Fruit fly (Drosophila melanogaster): Measurements from ENCODE around the gene CG33764.

CG33764 gene

dm6 chr3L:4228187-4228836 lies 39.0 kb downstream of the CG33764 start (continued):
- TF ChIP-seq CG12104 (GFP tag; optimal IDR thresholded peaks at IDR 0.05): peak; percentile 84
- peak; percentile 68 for TF ChIP-seq Sry-δ (GFP tag; optimal IDR thresholded peaks at IDR 0.05)
- peak; percentile 7 for TF ChIP-seq Dp (GFP tag; optimal IDR thresholded peaks at IDR 0.05)
- peak; percentile 90 for TF ChIP-seq caup (GFP tag; optimal IDR thresholded peaks at IDR 0.05; ENCODE audit: severe bottlenecking)
- peak; percentile 96 for TF ChIP-seq CG14441 (GFP tag; IDR thresholded peaks at IDR 0.05)
- TF ChIP-seq B-H2 (GFP tag; optimal IDR thresholded peaks at IDR 0.05): peak; percentile 77
- no peak for TF ChIP-seq CG2129 (GFP tag; IDR thresholded peaks at IDR 0.05; ENCODE audit: partially characterized antibody)
- TF ChIP-seq tio (GFP tag; optimal IDR thresholded peaks at IDR 0.05): peak; percentile 84
- peak; percentile 84 for TF ChIP-seq fu2 (GFP tag; optimal IDR thresholded peaks at IDR 0.05)
- TF ChIP-seq zfh2 (GFP tag; optimal IDR thresholded peaks at IDR 0.05): peak; percentile 20
- TF ChIP-seq Dref (GFP tag; IDR thresholded peaks at IDR 0.05): no peak
- TF ChIP-seq Adf1 (GFP tag; IDR thresholded peaks at IDR 0.05): peak; percentile 52
- peak; percentile 92 for TF ChIP-seq eyg (GFP tag; optimal IDR thresholded peaks at IDR 0.05)
- TF ChIP-seq Dip2 (GFP tag; IDR thresholded peaks at IDR 0.05): peak; percentile 48; the same call in 1 of the 2 replicates
- no peak for TF ChIP-seq yki (optimal IDR thresholded peaks at IDR 0.05)
- TF ChIP-seq Scr (GFP tag; IDR thresholded peaks at IDR 0.05; ENCODE audit: partially characterized antibody): no peak
- TF ChIP-seq CG6254 (GFP tag; optimal IDR thresholded peaks at IDR 0.05): peak; percentile 96
- peak; percentile 79 for TF ChIP-seq CG10274 (GFP tag; optimal IDR thresholded peaks at IDR 0.05)
- TF ChIP-seq CG14965 (GFP tag; optimal IDR thresholded peaks at IDR 0.05; ENCODE audit: borderline replicate concordance): peak; percentile 72
- no peak for TF ChIP-seq sna (GFP tag; IDR thresholded peaks at IDR 0.05; ENCODE audit: partially characterized antibody)
- TF ChIP-seq ewg (GFP tag; optimal IDR thresholded peaks at IDR 0.05): peak; percentile 95
- TF ChIP-seq Hand (GFP tag; optimal IDR thresholded peaks at IDR 0.05): peak; percentile 82
- no peak for TF ChIP-seq ash1 (GFP tag; optimal IDR thresholded peaks at IDR 0.05)
- TF ChIP-seq rib (GFP tag; IDR thresholded peaks at IDR 0.05): peak; percentile 79
- peak; percentile 92 for TF ChIP-seq bcd (GFP tag; optimal IDR thresholded peaks at IDR 0.05)
- no peak for TF ChIP-seq Dll (GFP tag; IDR thresholded peaks at IDR 0.05; ENCODE audit: partially characterized antibody)
- peak; percentile 91 for TF ChIP-seq Fer3 (tag; optimal IDR thresholded peaks at IDR 0.05)
- TF ChIP-seq danr (GFP tag; IDR thresholded peaks at IDR 0.05): peak; percentile 96
- TF ChIP-seq Dad (GFP tag; optimal IDR thresholded peaks at IDR 0.05): peak; percentile 93
- peak; percentile 94 for TF ChIP-seq twi (tag; optimal IDR thresholded peaks at IDR 0.05)
- peak; percentile 91 for TF ChIP-seq CG8359 (GFP tag; optimal IDR thresholded peaks at IDR 0.05; ENCODE audit: borderline replicate concordance)
- TF ChIP-seq CG9817 (tag; optimal IDR thresholded peaks at IDR 0.05): peak; percentile 95
- TF ChIP-seq row (GFP tag; IDR thresholded peaks at IDR 0.05): peak; percentile 97
- peak; percentile 98 for TF ChIP-seq gce (GFP tag; IDR thresholded peaks at IDR 0.05)
- TF ChIP-seq D (optimal IDR thresholded peaks at IDR 0.05): no peak
- TF ChIP-seq D (GFP tag; optimal IDR thresholded peaks at IDR 0.05): peak; percentile 97
- TF ChIP-seq fd96Cb (tag; optimal IDR thresholded peaks at IDR 0.05): peak; percentile 96
- TF ChIP-seq CG18599 (GFP tag; optimal IDR thresholded peaks at IDR 0.05): peak; percentile 93
- TF ChIP-seq pb (GFP tag; optimal IDR thresholded peaks at IDR 0.05): peak; percentile 94
- peak; percentile 96 for TF ChIP-seq phol (tag; optimal IDR thresholded peaks at IDR 0.05)
- TF ChIP-seq CG7372 (GFP tag; IDR thresholded peaks at IDR 0.05): peak; percentile 92
- peak; percentile 93 for TF ChIP-seq CG30431 (GFP tag; optimal IDR thresholded peaks at IDR 0.05)
- TF ChIP-seq HHEX (GFP tag; optimal IDR thresholded peaks at IDR 0.05): peak; percentile 94
- peak; percentile 97 for TF ChIP-seq CG17829 (tag; optimal IDR thresholded peaks at IDR 0.05)
- TF ChIP-seq Blimp-1 (GFP tag; optimal IDR thresholded peaks at IDR 0.05): peak; percentile 97
- peak; percentile 92 for TF ChIP-seq CHES-1-like (GFP tag; optimal IDR thresholded peaks at IDR 0.05)
- TF ChIP-seq Lhr (GFP tag; optimal IDR thresholded peaks at IDR 0.05): peak; percentile 96
- TF ChIP-seq CG32532 (GFP tag; IDR thresholded peaks at IDR 0.05): peak; percentile 85
- peak; percentile 98 for TF ChIP-seq CG12769 (tag; optimal IDR thresholded peaks at IDR 0.05)
